Worm (Caenorhabditis elegans): ENCODE results near the gene F14D7.9.

The F14D7.9 gene

DNA sequence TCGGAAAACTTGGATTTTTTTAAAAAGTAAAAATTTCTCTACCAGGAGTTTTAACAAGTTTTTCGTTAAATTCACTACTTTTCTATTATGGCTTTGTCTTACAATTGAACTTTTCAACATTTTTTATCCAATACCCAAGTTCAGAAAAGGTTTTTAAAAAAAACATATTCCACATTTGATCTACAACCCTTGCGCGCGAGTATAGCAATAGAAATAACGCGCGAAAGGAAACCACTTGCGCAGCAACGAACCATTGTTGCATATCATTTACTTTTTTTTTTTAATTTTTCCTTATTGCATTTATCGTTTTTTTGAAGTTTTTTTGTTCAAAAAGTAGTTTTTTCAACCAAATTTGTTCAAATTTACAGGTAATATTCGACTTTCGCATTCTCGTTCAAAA, 8.7 kb upstream of the F14D7.9 start, which contains the start of gene F40G12.11:
Gene F40G12.11, plus strand, starts transcription at position 369 of the 400 bp plus-strand sequence.
- TF ChIP-seq ceh-36 (tag; optimal IDR thresholded peaks at IDR 0.05) = no peak
- TF ChIP-seq hmbx-1 (tag; optimal IDR thresholded peaks at IDR 0.05) = no peak
- TF ChIP-seq hnd-1 (tag; optimal IDR thresholded peaks at IDR 0.05) = no peak
- no peak for TF ChIP-seq F13C5.2 (tag; optimal IDR thresholded peaks at IDR 0.05)
- TF ChIP-seq sea-1 (GFP tag; conservative IDR thresholded peaks at IDR 0.05) = no peak
- no peak for TF ChIP-seq scrt-1 (GFP tag; IDR thresholded peaks at IDR 0.05)
- no peak for TF ChIP-seq ets-7 (tag; optimal IDR thresholded peaks at IDR 0.05)
- no peak for TF ChIP-seq tra-4 (tag; optimal IDR thresholded peaks at IDR 0.05)
- TF ChIP-seq flt-1 (GFP tag; IDR thresholded peaks at IDR 0.05) = no peak
- no peak for TF ChIP-seq tbx-37 (GFP tag; conservative IDR thresholded peaks at IDR 0.05)
- no peak for TF ChIP-seq B0310.2 (tag; optimal IDR thresholded peaks at IDR 0.05)
- no peak for TF ChIP-seq pes-1 (GFP tag; IDR thresholded peaks at IDR 0.05)
- no peak for TF ChIP-seq aly-1 (tag; optimal IDR thresholded peaks at IDR 0.05)
- TF ChIP-seq ama-1 (optimal IDR thresholded peaks at IDR 0.05) = no peak
- no peak for TF ChIP-seq hmg-4 (GFP tag; optimal IDR thresholded peaks at IDR 0.05)

- no peak for TF ChIP-seq sea-1 (GFP tag; conservative IDR thresholded peaks at IDR 0.05)
- TF ChIP-seq F13C5.2 (tag; optimal IDR thresholded peaks at IDR 0.05) = no peak
- no peak for TF ChIP-seq tbx-11 (GFP tag; IDR thresholded peaks at IDR 0.05)
- no peak for TF ChIP-seq flt-1 (GFP tag; IDR thresholded peaks at IDR 0.05)
- no peak for TF ChIP-seq pes-1 (GFP tag; IDR thresholded peaks at IDR 0.05)
- no peak for TF ChIP-seq tra-4 (tag; optimal IDR thresholded peaks at IDR 0.05)
- TF ChIP-seq ets-7 (tag; optimal IDR thresholded peaks at IDR 0.05) = no peak
- TF ChIP-seq hnd-1 (tag; optimal IDR thresholded peaks at IDR 0.05) = no peak
- TF ChIP-seq aly-1 (tag; optimal IDR thresholded peaks at IDR 0.05) = no peak
- TF ChIP-seq hmbx-1 (tag; optimal IDR thresholded peaks at IDR 0.05) = no peak
- no peak for TF ChIP-seq scrt-1 (GFP tag; IDR thresholded peaks at IDR 0.05)
- TF ChIP-seq hmg-4 (GFP tag; optimal IDR thresholded peaks at IDR 0.05) = no peak
These were observed 5.1 kb upstream of the F14D7.9 start, which contains the start of gene F14D7.1 for ce11 chrV:14289363-14289762. TSS of gene F14D7.1 (minus strand) at chrV:14289463.

ce11 chrV:14290636-14291035, 3.9 kb upstream of the F14D7.9 start, which contains the start of gene F14D7.18:
TSS of gene F14D7.18 (minus strand) at chrV:14290736.
- TF ChIP-seq tbx-11 (GFP tag; IDR thresholded peaks at IDR 0.05) (no peak), hnd-1 (tag; optimal IDR thresholded peaks at IDR 0.05) (no peak), scrt-1 (GFP tag; IDR thresholded peaks at IDR 0.05) (no peak), ama-1 (optimal IDR thresholded peaks at IDR 0.05) (no peak), flt-1 (GFP tag; IDR thresholded peaks at IDR 0.05) (no peak), F13C5.2 (tag; optimal IDR thresholded peaks at IDR 0.05) (no peak), tra-4 (tag; optimal IDR thresholded peaks at IDR 0.05) (no peak)

DNA sequence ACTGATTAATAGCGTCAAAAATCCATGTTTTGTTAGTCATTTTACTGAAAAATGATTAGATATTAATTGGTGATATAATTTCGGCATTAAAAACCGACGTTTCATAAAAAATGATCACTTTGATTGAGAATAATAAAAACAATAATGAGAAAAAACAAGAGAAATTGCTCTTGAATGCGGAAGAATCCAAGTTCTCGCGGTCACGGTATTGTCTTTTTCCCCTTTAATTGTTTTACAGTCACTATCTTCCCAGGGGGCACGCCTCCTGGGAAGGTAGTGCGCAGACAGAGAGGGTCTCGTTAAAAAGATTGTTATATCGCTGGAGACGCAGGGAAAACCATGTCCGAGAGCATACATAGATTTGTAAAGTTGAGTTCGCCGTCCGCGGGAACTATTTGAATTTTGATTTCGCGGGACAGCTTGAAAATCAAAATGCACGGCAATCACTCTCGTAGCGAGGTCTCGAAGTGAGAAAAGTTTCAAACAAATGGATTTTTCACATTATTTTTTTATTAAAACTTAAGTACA, 765 bp upstream of the F14D7.9 start, which contains the start of gene F14D7.2:
Gene F14D7.2, minus strand, starts transcription at position 51 of the 528 bp plus-strand sequence.
- no peak for TF ChIP-seq tra-4 (tag; optimal IDR thresholded peaks at IDR 0.05)
- no peak for TF ChIP-seq ceh-36 (tag; optimal IDR thresholded peaks at IDR 0.05)

ce11 chrV:14296499-14296898, 2.0 kb downstream of the F14D7.9 start, which contains the start of gene F14D7.3:
TSS of gene F14D7.3 (plus strand) at chrV:14296799.
- TF ChIP-seq tbx-11 (GFP tag; IDR thresholded peaks at IDR 0.05) = no peak
- no peak for TF ChIP-seq ceh-13 (GFP tag; optimal IDR thresholded peaks at IDR 0.05)
- no peak for TF ChIP-seq scrt-1 (GFP tag; IDR thresholded peaks at IDR 0.05)
- TF ChIP-seq F13C5.2 (tag; optimal IDR thresholded peaks at IDR 0.05) = no peak
- TF ChIP-seq flt-1 (GFP tag; IDR thresholded peaks at IDR 0.05) = no peak
- no peak for TF ChIP-seq pes-1 (GFP tag; IDR thresholded peaks at IDR 0.05)

ce11 chrV:14299569-14300064, 5.1 kb downstream of the F14D7.9 start, which contains the start of the genes spig-3 and F14D7.12:
TSS of gene spig-3 (minus strand) at chrV:14299669.
TSS of gene F14D7.12 (plus strand) at chrV:14300014.
- TF ChIP-seq B0310.2 (tag; optimal IDR thresholded peaks at IDR 0.05) (no peak), ets-7 (tag; optimal IDR thresholded peaks at IDR 0.05) (no peak), pes-1 (GFP tag; IDR thresholded peaks at IDR 0.05) (no peak), hnd-1 (tag; optimal IDR thresholded peaks at IDR 0.05) (no peak), tbx-11 (GFP tag; IDR thresholded peaks at IDR 0.05) (no peak), tra-4 (tag; optimal IDR thresholded peaks at IDR 0.05) (no peak), flt-1 (GFP tag; IDR thresholded peaks at IDR 0.05) (no peak), F13C5.2 (tag; optimal IDR thresholded peaks at IDR 0.05) (no peak), tbx-37 (GFP tag; conservative IDR thresholded peaks at IDR 0.05) (no peak), hmbx-1 (tag; optimal IDR thresholded peaks at IDR 0.05) (no peak), aly-1 (tag; optimal IDR thresholded peaks at IDR 0.05) (no peak), scrt-1 (GFP tag; IDR thresholded peaks at IDR 0.05) (no peak), ama-1 (optimal IDR thresholded peaks at IDR 0.05) (no peak), sea-1 (GFP tag; conservative IDR thresholded peaks at IDR 0.05) (no peak), hmg-4 (GFP tag; optimal IDR thresholded peaks at IDR 0.05) (no peak), ceh-36 (tag; optimal IDR thresholded peaks at IDR 0.05) (no peak)

DNA sequence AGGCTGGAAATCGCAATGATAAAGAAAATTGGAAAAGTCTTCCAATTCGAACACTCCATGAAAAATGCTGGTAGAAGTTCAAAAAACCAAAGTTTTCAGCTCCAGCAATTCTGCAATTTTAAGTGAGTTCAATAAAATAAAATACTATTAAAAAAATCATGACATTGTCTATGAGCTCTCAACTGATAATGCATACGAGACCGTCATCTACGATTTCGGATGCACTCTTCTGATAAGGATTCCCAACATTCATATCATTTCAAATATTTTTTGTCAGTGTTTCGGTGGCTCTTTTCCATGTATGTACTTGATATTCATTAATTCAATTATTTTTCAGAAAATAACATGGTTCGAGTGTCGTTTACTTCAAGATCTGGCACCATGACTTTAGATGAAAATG, 6.6 kb downstream of the F14D7.9 start, which contains the start of gene F14D7.6:
Gene F14D7.6, plus strand, starts transcription at position 338 of the 400 bp plus-strand sequence.
- no peak for TF ChIP-seq hmbx-1 (tag; optimal IDR thresholded peaks at IDR 0.05)
- no peak for TF ChIP-seq tbx-37 (GFP tag; conservative IDR thresholded peaks at IDR 0.05)
- TF ChIP-seq hmg-4 (GFP tag; optimal IDR thresholded peaks at IDR 0.05) = no peak
- TF ChIP-seq B0310.2 (tag; optimal IDR thresholded peaks at IDR 0.05) = no peak
- TF ChIP-seq ets-7 (tag; optimal IDR thresholded peaks at IDR 0.05) = no peak
- TF ChIP-seq tbx-11 (GFP tag; IDR thresholded peaks at IDR 0.05) = no peak
- no peak for TF ChIP-seq scrt-1 (GFP tag; IDR thresholded peaks at IDR 0.05)
- no peak for TF ChIP-seq F13C5.2 (tag; optimal IDR thresholded peaks at IDR 0.05)
- TF ChIP-seq aly-1 (tag; optimal IDR thresholded peaks at IDR 0.05) = no peak
- no peak for TF ChIP-seq flt-1 (GFP tag; IDR thresholded peaks at IDR 0.05)
- TF ChIP-seq ceh-13 (GFP tag; optimal IDR thresholded peaks at IDR 0.05) = no peak
- TF ChIP-seq ama-1 (optimal IDR thresholded peaks at IDR 0.05) = no peak
- no peak for TF ChIP-seq tra-4 (tag; optimal IDR thresholded peaks at IDR 0.05)
- no peak for TF ChIP-seq ceh-36 (tag; optimal IDR thresholded peaks at IDR 0.05)
- no peak for TF ChIP-seq sea-1 (GFP tag; conservative IDR thresholded peaks at IDR 0.05)
- no peak for TF ChIP-seq pes-1 (GFP tag; IDR thresholded peaks at IDR 0.05)
- no peak for TF ChIP-seq hnd-1 (tag; optimal IDR thresholded peaks at IDR 0.05)
